Fruit fly (Drosophila melanogaster): ENCODE data around the gene CG4364.

The CG4364 gene

DNA sequence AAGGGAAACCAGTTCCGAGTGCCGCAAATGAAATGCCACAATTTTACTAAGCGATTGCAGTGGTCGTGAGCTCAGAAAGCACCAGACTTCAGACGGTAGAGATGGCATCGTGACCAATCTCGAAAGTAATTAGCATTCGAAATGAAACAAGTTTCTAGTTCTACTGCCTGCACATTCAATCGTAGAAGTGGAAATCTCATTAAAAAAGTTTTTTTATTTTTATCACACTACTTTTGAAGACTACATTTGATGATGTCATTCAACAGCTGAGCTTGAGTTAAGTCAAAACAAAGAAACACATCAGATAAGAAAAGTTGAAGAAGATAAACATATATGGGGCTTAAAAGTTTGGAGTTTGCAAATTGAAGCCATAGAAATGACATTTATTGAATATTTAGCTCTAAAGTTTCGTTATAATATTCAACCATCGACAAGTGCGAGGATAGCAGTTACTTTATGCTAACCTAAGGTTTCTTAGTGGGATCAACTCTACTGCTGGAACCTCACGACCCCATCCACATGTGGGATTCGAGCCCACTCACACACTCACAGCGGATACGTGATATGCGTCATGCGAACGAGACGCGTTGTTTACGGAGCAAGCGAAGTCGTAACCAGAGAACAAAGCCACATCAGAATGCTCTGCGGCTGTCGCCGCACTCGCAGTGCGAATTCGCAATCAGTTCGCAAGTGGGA, 25.1 kb upstream of the CG4364 start, which contains the start of gene CG13117:
Gene CG13117 (plus strand): TSS at position 646 of the 696 bp plus-strand sequence.
- TF ChIP-seq psq (optimal IDR thresholded peaks at IDR 0.05): no peak
- TF ChIP-seq Dll (optimal IDR thresholded peaks at IDR 0.05): no peak
- TF ChIP-seq EcR (GFP tag; optimal IDR thresholded peaks at IDR 0.05): no peak
- TF ChIP-seq CG8478 (optimal IDR thresholded peaks at IDR 0.05): no peak
- TF ChIP-seq pan (optimal IDR thresholded peaks at IDR 0.05): no peak
- no peak for TF ChIP-seq usp (GFP tag; optimal IDR thresholded peaks at IDR 0.05)

DNA sequence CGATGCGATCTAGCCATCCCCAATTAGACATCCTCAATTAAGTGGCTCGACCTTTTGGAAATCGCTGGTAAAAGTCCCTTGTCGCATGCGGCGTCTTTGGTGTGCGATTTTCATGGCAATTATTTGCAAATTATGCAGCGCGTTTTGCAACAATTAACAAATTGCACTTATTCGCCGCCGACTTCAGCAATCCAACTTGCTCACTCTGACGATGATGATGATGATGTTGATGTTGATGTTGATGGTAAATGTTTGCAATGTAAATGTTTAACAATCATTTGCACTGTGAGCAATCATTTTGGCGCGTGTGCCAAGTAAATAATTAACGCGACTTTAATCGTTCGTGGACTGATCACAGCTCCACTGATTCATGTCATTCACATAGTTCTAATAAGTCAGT, 23.1 kb upstream of the CG4364 start:
- TF ChIP-seq CG8478 (optimal IDR thresholded peaks at IDR 0.05): no peak
- TF ChIP-seq Dll (optimal IDR thresholded peaks at IDR 0.05): no peak
- TF ChIP-seq pan (optimal IDR thresholded peaks at IDR 0.05): no peak
- TF ChIP-seq EcR (GFP tag; optimal IDR thresholded peaks at IDR 0.05): no peak
- TF ChIP-seq usp (GFP tag; optimal IDR thresholded peaks at IDR 0.05): no peak
- no peak for TF ChIP-seq psq (optimal IDR thresholded peaks at IDR 0.05)

DNA sequence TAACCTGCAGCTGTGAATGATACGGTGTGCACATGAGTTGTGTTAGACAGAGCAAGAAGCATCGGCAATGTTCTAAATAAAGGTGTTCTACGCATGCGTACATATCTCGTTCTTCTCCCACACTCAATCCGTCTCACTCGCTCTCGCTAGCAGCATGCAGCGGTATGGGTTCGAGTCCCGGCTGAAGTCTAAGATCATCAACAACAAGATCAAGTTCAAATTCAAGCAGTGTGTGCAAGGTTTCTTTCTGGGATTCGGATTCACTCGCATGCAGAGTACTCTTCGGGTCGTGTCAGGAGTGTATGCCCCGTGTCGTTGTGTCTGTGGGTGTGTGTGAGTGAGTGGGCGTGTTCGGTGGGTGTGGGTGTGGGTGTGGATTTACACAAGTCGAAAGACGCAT, 20.2 kb upstream of the CG4364 start:
- no peak for TF ChIP-seq psq (optimal IDR thresholded peaks at IDR 0.05)

DNA sequence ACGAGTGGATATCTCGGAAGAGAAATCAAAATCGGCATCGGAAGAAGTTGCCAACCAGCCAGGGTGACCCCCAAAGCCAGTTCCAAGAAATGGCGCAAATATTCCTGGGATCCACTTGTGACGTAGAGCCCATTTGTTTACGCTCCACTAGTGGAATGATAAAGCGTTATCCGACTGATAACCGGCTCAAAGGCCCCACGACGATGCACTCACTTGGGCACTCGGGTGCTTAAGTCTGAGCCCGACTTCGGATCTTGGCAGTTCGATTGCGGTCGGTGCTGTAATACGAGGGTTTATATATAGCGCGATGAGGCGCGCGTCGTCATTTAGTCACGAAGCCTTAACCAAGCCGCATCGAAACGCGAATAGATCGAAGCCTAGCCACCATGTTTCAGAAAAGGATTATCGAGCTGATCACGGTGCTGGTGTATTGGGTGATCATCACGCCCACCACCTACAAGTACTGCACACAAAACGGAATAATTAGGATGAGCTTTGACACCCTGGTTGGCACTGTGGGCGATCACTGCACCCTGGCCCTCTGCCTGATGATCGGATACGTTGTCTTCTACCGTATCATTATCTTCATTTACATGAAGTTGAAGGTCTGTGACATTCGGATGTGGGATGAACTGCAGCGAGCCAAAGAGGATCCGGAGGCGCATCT, 18.7 kb upstream of the CG4364 start, which contains the start of gene CG13116:
Gene CG13116 (plus strand): TSS at position 323 of the 667 bp plus-strand sequence.
- no peak for TF ChIP-seq Dll (optimal IDR thresholded peaks at IDR 0.05)
- no peak for TF ChIP-seq usp (GFP tag; optimal IDR thresholded peaks at IDR 0.05)
- no peak for TF ChIP-seq psq (optimal IDR thresholded peaks at IDR 0.05)
- no peak for TF ChIP-seq pan (optimal IDR thresholded peaks at IDR 0.05)
- no peak for TF ChIP-seq EcR (GFP tag; optimal IDR thresholded peaks at IDR 0.05)
- TF ChIP-seq CG8478 (optimal IDR thresholded peaks at IDR 0.05): no peak

DNA sequence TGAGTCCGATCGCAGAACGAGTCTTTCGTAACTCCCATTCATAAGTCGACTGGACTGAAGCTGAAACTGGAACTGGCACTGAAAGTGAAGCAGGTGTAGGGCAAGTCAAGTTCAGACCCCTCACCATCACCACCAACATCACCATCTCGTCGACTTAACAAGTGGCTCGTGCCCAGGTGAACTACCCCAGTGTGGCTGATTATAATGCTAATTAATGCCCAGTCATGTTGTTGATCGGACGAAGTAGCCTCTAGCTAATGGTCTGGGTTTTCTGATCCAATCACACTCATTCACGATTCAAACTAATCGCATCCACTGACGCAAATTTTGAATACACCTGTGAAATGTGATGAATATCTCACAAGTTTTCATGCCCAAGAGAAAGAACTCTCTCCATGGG, 17.7 kb upstream of the CG4364 start:
- no peak for TF ChIP-seq usp (GFP tag; optimal IDR thresholded peaks at IDR 0.05)
- no peak for TF ChIP-seq EcR (GFP tag; optimal IDR thresholded peaks at IDR 0.05)
- TF ChIP-seq pan (optimal IDR thresholded peaks at IDR 0.05): no peak
- no peak for TF ChIP-seq psq (optimal IDR thresholded peaks at IDR 0.05)
- no peak for TF ChIP-seq Dll (optimal IDR thresholded peaks at IDR 0.05)
- no peak for TF ChIP-seq CG8478 (optimal IDR thresholded peaks at IDR 0.05)

DNA sequence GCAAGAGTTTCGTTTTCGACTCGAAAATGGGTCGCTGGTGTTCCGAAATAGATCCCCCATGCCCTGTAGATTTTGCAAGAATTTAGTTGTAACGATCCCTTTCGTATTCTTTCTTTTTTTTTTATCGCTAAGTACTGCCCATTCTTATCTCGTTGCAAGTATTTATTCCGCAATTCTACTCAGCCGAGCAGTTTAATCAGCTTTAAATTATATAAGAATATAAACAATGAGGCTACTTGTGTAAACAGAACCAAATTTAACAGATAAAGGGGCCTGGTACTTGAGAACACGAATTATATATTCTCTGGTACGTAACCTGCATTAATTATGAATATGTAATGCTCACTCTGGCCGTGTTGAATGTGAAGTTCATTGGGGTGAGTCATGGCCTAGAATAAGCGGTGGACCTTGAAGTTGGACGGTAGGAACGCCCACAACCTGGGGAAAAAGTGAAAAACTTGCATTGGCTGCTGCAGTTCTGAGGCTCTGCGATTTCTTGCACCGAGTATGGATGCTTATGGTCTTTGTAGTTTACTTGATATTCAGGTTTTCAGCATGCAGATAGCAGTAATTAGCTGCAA, 3.5 kb downstream of the CG4364 start:
- no peak for TF ChIP-seq CG8478 (optimal IDR thresholded peaks at IDR 0.05)
- TF ChIP-seq pan (optimal IDR thresholded peaks at IDR 0.05): no peak
- TF ChIP-seq EcR (GFP tag; optimal IDR thresholded peaks at IDR 0.05): no peak
- TF ChIP-seq Dll (optimal IDR thresholded peaks at IDR 0.05): no peak

DNA sequence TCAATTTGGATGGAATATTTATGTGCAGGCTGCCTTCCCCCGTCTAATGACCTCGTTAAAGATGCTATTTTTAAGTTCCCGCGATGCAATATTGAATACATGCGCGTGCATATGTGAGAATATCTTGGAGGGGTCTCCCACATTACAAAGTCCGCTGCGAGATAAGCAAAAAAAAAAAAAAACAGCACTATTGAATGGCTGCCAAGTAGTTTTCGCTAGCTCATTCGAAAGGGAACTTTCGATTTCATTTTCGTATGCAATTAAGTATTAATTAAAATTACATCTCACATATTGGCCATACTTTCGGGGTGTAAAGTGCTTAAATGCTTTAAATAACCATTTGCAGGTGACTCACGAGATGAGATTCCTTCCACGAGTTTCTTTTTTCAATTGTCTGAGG, 4.0 kb downstream of the CG4364 start:
- no peak for TF ChIP-seq psq (optimal IDR thresholded peaks at IDR 0.05)
- no peak for TF ChIP-seq EcR (GFP tag; optimal IDR thresholded peaks at IDR 0.05)
- no peak for TF ChIP-seq usp (GFP tag; optimal IDR thresholded peaks at IDR 0.05)
- TF ChIP-seq pan (optimal IDR thresholded peaks at IDR 0.05): no peak
- no peak for TF ChIP-seq Dll (optimal IDR thresholded peaks at IDR 0.05)
- TF ChIP-seq CG8478 (optimal IDR thresholded peaks at IDR 0.05): no peak

DNA sequence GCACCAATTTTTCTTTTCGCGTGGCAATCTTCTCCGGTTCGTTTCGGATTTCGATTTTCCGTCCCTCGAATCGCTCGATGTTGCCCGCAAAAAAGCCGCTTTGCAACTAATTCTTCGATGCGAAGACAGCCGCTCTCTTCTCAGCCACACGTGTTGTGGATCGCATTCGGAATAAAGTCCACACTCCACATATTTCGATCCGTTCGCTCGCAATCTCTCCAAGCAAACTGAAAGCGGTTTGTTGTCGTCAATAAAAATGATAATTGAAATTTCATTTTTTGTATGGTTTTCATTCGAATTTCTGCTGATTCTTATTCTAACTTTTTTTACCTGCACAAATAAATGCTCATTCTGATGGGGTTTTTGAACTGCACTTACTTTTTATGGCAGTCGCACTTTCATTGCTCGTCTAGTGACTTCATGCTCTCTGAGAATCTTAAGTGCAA, 5.2 kb downstream of the CG4364 start, which contains the start of gene CG31710:
Gene CG31710 (minus strand): TSS at position 83 of the 446 bp plus-strand sequence.
- TF ChIP-seq pan (optimal IDR thresholded peaks at IDR 0.05) (no peak), psq (optimal IDR thresholded peaks at IDR 0.05) (no peak), CG8478 (optimal IDR thresholded peaks at IDR 0.05) (no peak), usp (GFP tag; optimal IDR thresholded peaks at IDR 0.05) (no peak), Dll (optimal IDR thresholded peaks at IDR 0.05) (no peak)

DNA sequence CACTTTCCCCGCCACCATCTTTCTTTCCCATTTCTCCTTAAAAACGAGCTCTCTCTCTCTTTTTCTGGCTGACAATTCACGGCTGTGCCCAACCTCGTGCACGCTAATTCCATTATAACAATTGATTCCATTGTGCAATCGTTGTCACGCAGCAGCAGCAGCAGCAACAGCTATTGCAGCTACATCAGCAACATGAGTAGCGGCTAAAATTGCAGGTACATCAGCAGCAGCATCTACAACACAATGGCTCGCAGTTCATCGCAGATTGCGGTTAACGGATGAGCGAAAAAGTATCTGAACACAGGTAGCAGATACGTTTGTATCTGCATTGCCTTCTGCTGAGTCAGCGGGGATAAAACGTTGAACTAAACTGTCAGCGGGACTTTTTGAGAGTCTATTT, 5.8 kb downstream of the CG4364 start:
- no peak for TF ChIP-seq psq (optimal IDR thresholded peaks at IDR 0.05)
- TF ChIP-seq Dll (optimal IDR thresholded peaks at IDR 0.05): no peak
- TF ChIP-seq pan (optimal IDR thresholded peaks at IDR 0.05): no peak
- TF ChIP-seq EcR (GFP tag; optimal IDR thresholded peaks at IDR 0.05): no peak
- TF ChIP-seq usp (GFP tag; optimal IDR thresholded peaks at IDR 0.05): no peak
- TF ChIP-seq CG8478 (optimal IDR thresholded peaks at IDR 0.05): no peak

DNA sequence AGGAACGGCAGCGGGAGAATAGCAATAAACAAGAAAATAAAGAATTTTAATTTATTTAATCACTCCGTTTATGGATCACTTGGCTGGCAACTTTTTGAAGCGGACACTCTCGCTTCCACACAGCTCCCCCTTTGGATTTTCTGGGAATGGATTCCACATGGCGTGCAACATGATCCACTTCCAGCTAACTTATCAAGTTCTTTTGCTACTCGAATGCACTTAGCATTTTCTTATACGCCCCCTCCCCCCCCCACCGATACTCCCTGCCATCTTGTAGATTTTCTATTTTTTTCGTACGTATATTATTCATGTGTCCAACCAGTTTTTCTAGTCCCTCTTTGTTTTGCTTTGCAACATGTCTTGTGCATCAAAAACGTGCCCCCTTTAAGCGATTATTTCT, 6.7 kb downstream of the CG4364 start:
- TF ChIP-seq CG8478 (optimal IDR thresholded peaks at IDR 0.05) (no peak), psq (optimal IDR thresholded peaks at IDR 0.05) (no peak), EcR (GFP tag; optimal IDR thresholded peaks at IDR 0.05) (no peak), Dll (optimal IDR thresholded peaks at IDR 0.05) (no peak), pan (optimal IDR thresholded peaks at IDR 0.05) (no peak), usp (GFP tag; optimal IDR thresholded peaks at IDR 0.05) (no peak)

DNA sequence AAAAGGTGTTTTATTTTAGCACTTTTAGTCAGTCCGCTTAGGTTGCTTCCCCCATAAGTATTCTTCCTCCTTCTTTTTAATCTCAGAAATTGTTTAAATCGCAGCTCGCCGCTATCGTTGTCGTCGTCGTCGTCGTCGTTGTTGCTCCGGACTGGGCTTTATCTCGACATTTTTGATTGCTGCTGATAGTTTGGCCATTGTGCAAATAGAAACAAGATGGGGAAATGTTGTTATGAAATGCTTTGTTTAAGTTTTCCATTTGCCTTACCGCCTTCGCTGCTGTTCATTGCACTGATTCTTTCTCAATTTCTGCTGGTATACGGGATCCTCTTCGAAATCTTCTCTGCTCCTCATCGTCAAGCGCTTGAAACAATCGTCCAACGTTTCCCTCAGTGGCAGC, 8.1 kb downstream of the CG4364 start:
- TF ChIP-seq pan (optimal IDR thresholded peaks at IDR 0.05) (no peak), usp (GFP tag; optimal IDR thresholded peaks at IDR 0.05) (no peak), psq (optimal IDR thresholded peaks at IDR 0.05) (no peak)

DNA sequence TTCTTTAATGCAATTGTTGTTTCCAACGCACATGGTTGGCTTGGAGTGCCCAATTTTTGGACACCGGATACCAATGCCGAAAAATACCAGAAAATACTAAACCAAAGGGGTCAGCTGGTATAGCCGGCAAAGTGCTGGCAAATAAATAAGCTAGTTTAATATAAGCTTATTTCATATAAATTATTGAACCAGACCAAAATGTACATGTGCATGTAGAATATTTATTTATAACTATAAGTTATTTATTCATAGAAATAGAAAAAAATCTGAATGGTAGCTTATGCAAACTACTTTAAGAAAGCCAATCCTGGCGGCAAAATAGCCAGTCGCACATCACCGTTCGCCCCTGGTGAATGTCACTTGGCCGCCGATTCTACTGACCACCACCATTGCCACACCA, 10.6 kb downstream of the CG4364 start, which contains the start of gene pelo:
Gene pelo (plus strand): TSS at position 357 of the 400 bp plus-strand sequence.
- TF ChIP-seq pan (optimal IDR thresholded peaks at IDR 0.05) (no peak), EcR (GFP tag; optimal IDR thresholded peaks at IDR 0.05) (no peak), usp (GFP tag; optimal IDR thresholded peaks at IDR 0.05) (no peak)

All from whole organism.